Fruit fly (Drosophila melanogaster) whole organism, embryonic: ENCODE results near the gene Invadolysin.

Source experiments
- BtbVII ChIP-seq: fragments of 200-800 bp; sonication (Bioruptor generic); optimal IDR thresholded peaks from 3 replicates; lab custom pipeline; 2017; ENCODE audit warnings: missing biosample characterization, mild to moderate bottlenecking, missing genetic modification characterization
- CG10366 ChIP-seq: fragments of 200-800 bp; sonication (Bioruptor generic); IDR thresholded peaks from 2 replicates; pipeline ENCODE4 v1.3.6; 2022; ENCODE audit warnings: missing biosample characterization, missing genetic modification characterization
- CG11504 ChIP-seq: fragments of 200-800 bp; sonication (Bioruptor generic); optimal IDR thresholded peaks from 3 replicates; lab custom pipeline; 2019; ENCODE audit warnings: missing biosample characterization, mild to moderate bottlenecking, missing genetic modification characterization, moderate library complexity
- CG12769 ChIP-seq: fragments of 200-800 bp; sonication (Bioruptor generic); optimal IDR thresholded peaks from 2 replicates; lab custom pipeline; 2019; ENCODE audit warnings: missing biosample characterization, mild to moderate bottlenecking, missing genetic modification characterization, moderate library complexity
- CG13296 ChIP-seq: fragments of 200-800 bp; sonication (Bioruptor generic); optimal IDR thresholded peaks from 3 replicates; lab custom pipeline; 2018; ENCODE audit warnings: missing biosample characterization, mild to moderate bottlenecking, missing genetic modification characterization
- CG14441 ChIP-seq: fragments of 200-800 bp; sonication (Bioruptor generic); IDR thresholded peaks from 2 replicates; pipeline ENCODE4 v1.3.6; 2022; ENCODE audit warnings: missing biosample characterization, missing genetic modification characterization
- CG14710 ChIP-seq: fragments of 200-800 bp; sonication (Bioruptor generic); optimal IDR thresholded peaks from 3 replicates; lab custom pipeline; 2019; ENCODE audit warnings: missing biosample characterization, mild to moderate bottlenecking, missing genetic modification characterization, moderate library complexity
- CG17328 ChIP-seq: fragments of 200-800 bp; sonication (Bioruptor generic); IDR thresholded peaks from 2 replicates; pipeline ENCODE4 v1.3.6; 2022; ENCODE audit warnings: missing biosample characterization, missing genetic modification characterization
- CG17612 ChIP-seq: fragments of 200-800 bp; sonication (Bioruptor generic); IDR thresholded peaks from 2 replicates; pipeline ENCODE4 v1.3.6; 2022; ENCODE audit warnings: missing biosample characterization, missing genetic modification characterization
- CG18262 ChIP-seq: fragments of 200-800 bp; optimal IDR thresholded peaks from 3 replicates; lab custom pipeline; 2019; ENCODE audit warnings: missing biosample characterization, mild to moderate bottlenecking, missing genetic modification characterization, moderate library complexity
- CG3281 ChIP-seq: fragments of 200-800 bp; sonication (Bioruptor generic); optimal IDR thresholded peaks from 3 replicates; lab custom pipeline; 2017; ENCODE audit warnings: missing biosample characterization, mild to moderate bottlenecking, missing genetic modification characterization
- CG6175 ChIP-seq: fragments of 200-800 bp; sonication (Bioruptor generic); IDR thresholded peaks from 3 replicates; pipeline ENCODE4 v1.3.6; 2022; ENCODE audit warnings: missing biosample characterization, missing genetic modification characterization
- CG6254 ChIP-seq: fragments of 200-800 bp; sonication (Bioruptor generic); optimal IDR thresholded peaks from 3 replicates; lab custom pipeline; 2017; ENCODE audit warnings: mild to moderate bottlenecking, missing biosample characterization, missing genetic modification reagents, missing genetic modification characterization
- CG8765 ChIP-seq: fragments of 200-800 bp; sonication (Bioruptor generic); IDR thresholded peaks from 2 replicates; pipeline ENCODE4 v1.3.6; 2022; ENCODE audit warnings: missing biosample characterization, missing genetic modification characterization
- CG9609 ChIP-seq: fragments of 200-800 bp; sonication (Bioruptor generic); optimal IDR thresholded peaks from 3 replicates; lab custom pipeline; 2016; ENCODE audit warnings: missing biosample characterization, missing genetic modification characterization
- CkIIα-i1 ChIP-seq: fragments of 200-800 bp; sonication (Bioruptor generic); IDR thresholded peaks from 2 replicates; pipeline ENCODE4 v1.3.6; 2022; ENCODE audit warnings: missing biosample characterization, missing genetic modification characterization
- CoRest ChIP-seq: fragments of 200-800 bp; sonication (Bioruptor generic); optimal IDR thresholded peaks from 3 replicates; lab custom pipeline; 2018; ENCODE audit warnings: missing biosample characterization, mild to moderate bottlenecking, missing genetic modification characterization, moderate library complexity
- Dad ChIP-seq: fragments of 200-800 bp; sonication (Bioruptor generic); optimal IDR thresholded peaks from 3 replicates; lab custom pipeline; 2016; ENCODE audit warnings: missing biosample characterization, missing genetic modification characterization
- Gug ChIP-seq: fragments of 200-800 bp; sonication (Bioruptor generic); IDR thresholded peaks from 4 replicates; pipeline ENCODE4 v1.3.6; 2022; ENCODE audit warnings: missing biosample characterization, missing genetic modification characterization
- HmgD ChIP-seq: fragments of 200-800 bp; sonication (Bioruptor generic); optimal IDR thresholded peaks from 3 replicates; lab custom pipeline; 2016; ENCODE audit warnings: missing biosample characterization, missing genetic modification characterization
- Oaz ChIP-seq: fragments of 200-800 bp; sonication (Bioruptor generic); IDR thresholded peaks from 2 replicates; pipeline ENCODE4 v1.3.6; 2022; ENCODE audit warnings: missing biosample characterization, missing genetic modification characterization
- PHDP ChIP-seq: fragments of 200-800 bp; sonication (Bioruptor generic); optimal IDR thresholded peaks from 3 replicates; lab custom pipeline; 2018; ENCODE audit warnings: missing biosample characterization, mild to moderate bottlenecking, missing genetic modification characterization, moderate library complexity
- Ravus ChIP-seq: fragments of 200-800 bp; sonication (Bioruptor generic); IDR thresholded peaks from 2 replicates; pipeline ENCODE4 v1.3.6; 2022; ENCODE audit warnings: missing biosample characterization, missing genetic modification characterization
- Sin3A ChIP-seq: fragments of >200 bp; optimal IDR thresholded peaks from 2 replicates; lab custom pipeline; 2018
- Sry-β ChIP-seq: fragments of 200-800 bp; sonication (Bioruptor generic); optimal IDR thresholded peaks from 2 replicates; lab custom pipeline; 2018; ENCODE audit warnings: missing biosample characterization, mild to moderate bottlenecking, missing genetic modification characterization, moderate library complexity
- TFAM ChIP-seq: fragments of 200-800 bp; sonication (Bioruptor generic); optimal IDR thresholded peaks from 2 replicates; lab custom pipeline; 2017; ENCODE audit warnings: missing biosample characterization, missing genetic modification characterization, inconsistent platforms
- amos ChIP-seq: fragments of 200-800 bp; sonication (Bioruptor generic); IDR thresholded peaks from 2 replicates; pipeline ENCODE4 v1.3.6; 2022; ENCODE audit warnings: missing biosample characterization, missing genetic modification characterization; ENCODE audit not compliant: partially characterized antibody
- chif ChIP-seq, 2 experiments: fragments of 200-800 bp; sonication (Bioruptor generic); optimal IDR thresholded peaks; 3 replicates each; lab custom pipeline; 2016; ENCODE audit warnings: missing biosample characterization in 2 of 2, missing genetic modification characterization in 2 of 2
- ci ChIP-seq: fragments of 200-800 bp; sonication (Bioruptor generic); IDR thresholded peaks from 3 replicates; pipeline ENCODE4 v1.3.6; 2022; ENCODE audit warnings: missing biosample characterization, missing genetic modification characterization
- danr ChIP-seq: fragments of 200-800 bp; sonication (Bioruptor generic); IDR thresholded peaks from 2 replicates; pipeline ENCODE4 v1.3.6; 2022; ENCODE audit warnings: missing biosample characterization, missing genetic modification characterization
- dati ChIP-seq: fragments of 200-800 bp; sonication (Bioruptor generic); IDR thresholded peaks from 2 replicates; pipeline ENCODE4 v1.3.6; 2022; ENCODE audit warnings: missing biosample characterization, missing genetic modification characterization
- en ChIP-seq: fragments of 200-800 bp; sonication (Bioruptor generic); optimal IDR thresholded peaks from 2 replicates; lab custom pipeline; 2016; ENCODE audit warnings: missing biosample characterization, missing genetic modification characterization
- fd3F ChIP-seq: fragments of 200-800 bp; sonication (Bioruptor generic); optimal IDR thresholded peaks from 2 replicates; lab custom pipeline; 2018; ENCODE audit warnings: missing biosample characterization, mild to moderate bottlenecking, missing genetic modification characterization, moderate library complexity
- gro ChIP-seq: fragments of 200-800 bp; sonication (Bioruptor generic); optimal IDR thresholded peaks from 2 replicates; lab custom pipeline; 2016; ENCODE audit warnings: missing biosample characterization, missing genetic modification characterization
- gsb ChIP-seq: fragments of 200-800 bp; sonication (Bioruptor generic); IDR thresholded peaks from 2 replicates; pipeline ENCODE4 v1.3.6; 2022; ENCODE audit warnings: missing biosample characterization, missing genetic modification characterization
- gsb-n ChIP-seq: fragments of 200-800 bp; sonication (Bioruptor generic); optimal IDR thresholded peaks from 3 replicates; lab custom pipeline; 2018; ENCODE audit warnings: missing biosample characterization, mild to moderate bottlenecking, missing genetic modification characterization
- hbn ChIP-seq: fragments of 200-800 bp; sonication (Bioruptor generic); IDR thresholded peaks from 2 replicates; pipeline ENCODE4 v1.3.6; 2022; ENCODE audit warnings: missing biosample characterization, missing genetic modification characterization; ENCODE audit not compliant: partially characterized antibody
- lov ChIP-seq, 2 experiments: fragments of 200-800 bp in 1 of 2; fragments of >200 bp in 1 of 2; sonication (Bioruptor generic) in 1 of 2; IDR thresholded peaks in 1 of 2; optimal IDR thresholded peaks in 1 of 2; 2 replicates in 1 of 2; 3 replicates in 1 of 2; pipeline versions ENCODE4 v1.3.6 to Lab custom; 2017 to 2022; ENCODE audit warnings: missing biosample characterization in 1 of 2, missing genetic modification characterization in 1 of 2
- odd ChIP-seq: fragments of 200-800 bp; sonication (Bioruptor generic); optimal IDR thresholded peaks from 2 replicates; lab custom pipeline; 2017; ENCODE audit warnings: missing biosample characterization, mild to moderate bottlenecking, missing genetic modification characterization
- p53 ChIP-seq: fragments of 200-800 bp; sonication (Bioruptor generic); optimal IDR thresholded peaks from 2 replicates; lab custom pipeline; 2016; ENCODE audit warnings: missing biosample characterization, missing genetic modification characterization
- sug ChIP-seq: fragments of 200-800 bp; optimal IDR thresholded peaks from 2 replicates; lab custom pipeline; 2019; ENCODE audit warnings: missing biosample characterization, mild to moderate bottlenecking, missing genetic modification characterization, moderate library complexity
- tio ChIP-seq: fragments of 200-800 bp; sonication (Bioruptor generic); optimal IDR thresholded peaks from 2 replicates; lab custom pipeline; 2017; ENCODE audit warnings: missing biosample characterization, missing genetic modification characterization, inconsistent platforms
- tll ChIP-seq, 2 experiments: fragments of 200-800 bp in 1 of 2; fragments of >200 bp in 1 of 2; sonication (Bioruptor generic) in 1 of 2; optimal IDR thresholded peaks; 2 replicates each; lab custom pipeline; 2017 to 2019; ENCODE audit warnings: missing biosample characterization in 2 of 2, missing genetic modification characterization in 2 of 2, mild to moderate bottlenecking in 1 of 2, moderate library complexity in 1 of 2
- tna ChIP-seq: fragments of 200-800 bp; sonication (Bioruptor generic); IDR thresholded peaks from 2 replicates; pipeline ENCODE4 v1.3.6; 2022; ENCODE audit warnings: missing biosample characterization, missing genetic modification characterization; ENCODE audit not compliant: partially characterized antibody
- toy ChIP-seq: fragments of 200-800 bp; sonication (Bioruptor generic); IDR thresholded peaks from 2 replicates; pipeline ENCODE4 v1.3.6; 2022; ENCODE audit warnings: missing biosample characterization, missing genetic modification characterization
- vvl ChIP-seq: fragments of 200-800 bp; sonication (Bioruptor generic); IDR thresholded peaks from 2 replicates; pipeline ENCODE4 v1.3.6; 2022; ENCODE audit warnings: missing biosample characterization, missing genetic modification characterization
- yki ChIP-seq: fragments of >200 bp; optimal IDR thresholded peaks from 3 replicates; lab custom pipeline; 2018
- zen ChIP-seq: fragments of 200-800 bp; sonication (Bioruptor generic); optimal IDR thresholded peaks from 3 replicates; lab custom pipeline; 2018; ENCODE audit warnings: missing biosample characterization, mild to moderate bottlenecking, missing genetic modification characterization, moderate library complexity

Gene Invadolysin

dm6 chr3R:10144103-10144998 lies at the start of gene Invadolysin, which contains the start of gene TAF1B (continued):
- TF ChIP-seq tll (GFP tag; optimal IDR thresholded peaks at IDR 0.05; lab: Kevin White, UChicago), result no peak
- no peak for TF ChIP-seq fd3F (GFP tag; lab: Kevin White, UChicago)
- TF ChIP-seq dati (GFP tag; lab: Robert Waterston, UW), result peak; percentile 51; the same call in 1 of the 2 replicates
- peak; percentile 60 for TF ChIP-seq CG10366
- TF ChIP-seq CG6175 (GFP tag; lab: Robert Waterston, UW), result no peak
- TF ChIP-seq BtbVII (GFP tag; lab: Kevin White, UChicago), result peak; percentile 16
- no peak for TF ChIP-seq toy (GFP tag; lab: Robert Waterston, UW)
- TF ChIP-seq gsb-n (tag; lab: Kevin White, UChicago), result peak; percentile 55
- peak; percentile 33 for TF ChIP-seq CG17328 (GFP tag; lab: Robert Waterston, UW)
- no peak for TF ChIP-seq odd (GFP tag; lab: Kevin White, UChicago)
- TF ChIP-seq gro (GFP tag; lab: Kevin White, UChicago), result peak; percentile 50
- TF ChIP-seq danr (GFP tag; lab: Robert Waterston, UW), result no peak
- TF ChIP-seq hbn (GFP tag; lab: Robert Waterston, UW), result peak; percentile 94
- no peak for TF ChIP-seq gsb (GFP tag; lab: Robert Waterston, UW)
- peak in 1 of 2 experiments; percentile 45 for TF ChIP-seq chif (GFP tag; optimal IDR thresholded peaks at IDR 0.05; lab: Kevin White, UChicago)
- TF ChIP-seq tna (GFP tag; lab: Robert Waterston, UW), result peak; percentile 80
- TF ChIP-seq sug, result peak; percentile 48
- 0 out of 2 replicates have a peak, but pooled peaks have one; percentile 4 for TF ChIP-seq CG17612 (GFP tag; lab: Robert Waterston, UW)
- TF ChIP-seq en (GFP tag; lab: Kevin White, UChicago), result no peak
- peak; percentile 64 for TF ChIP-seq CG14441 (GFP tag; lab: Robert Waterston, UW)
- TF ChIP-seq tio, result peak; percentile 39
- TF ChIP-seq Sry-β, result peak; percentile 48
- TF ChIP-seq CG8765 (GFP tag; lab: Robert Waterston, UW), result no peak
- peak; percentile 29 for TF ChIP-seq PHDP
- peak; percentile 44 for TF ChIP-seq CG13296
- TF ChIP-seq Oaz (GFP tag; lab: Robert Waterston, UW), result no peak
- peak; percentile 67 for TF ChIP-seq HmgD
- TF ChIP-seq vvl (GFP tag; lab: Robert Waterston, UW), result peak; percentile 62
- no peak for TF ChIP-seq CkIIα-i1 (GFP tag; lab: Robert Waterston, UW)
- TF ChIP-seq amos (GFP tag; lab: Robert Waterston, UW), result peak; percentile 95
- peak; percentile 19 for TF ChIP-seq zen
- no peak for TF ChIP-seq TFAM (GFP tag; lab: Kevin White, UChicago)
- peak; percentile 45 for TF ChIP-seq CG12769 (tag; lab: Kevin White, UChicago)
- TF ChIP-seq CG11504 (tag; lab: Kevin White, UChicago), result peak; percentile 61
- no peak for TF ChIP-seq Ravus (GFP tag; lab: Robert Waterston, UW)
- peak; percentile 45 for TF ChIP-seq CG6254 (GFP tag; lab: Kevin White, UChicago)
- TF ChIP-seq Sin3A, result peak; percentile 38
- peak; percentile 15 for TF ChIP-seq CG3281 (GFP tag; lab: Kevin White, UChicago)
- peak; percentile 59 for TF ChIP-seq CG18262 (tag; lab: Kevin White, UChicago)
- peak; percentile 62; the same call in 1 of the 4 replicates for TF ChIP-seq Gug (GFP tag; lab: Robert Waterston, UW)
- TF ChIP-seq CG14710 (tag; lab: Kevin White, UChicago), result peak; percentile 84
- TF ChIP-seq Dad, result peak; percentile 40
- peak; percentile 58; the same call in 2 of the 3 replicates for TF ChIP-seq ci (GFP tag; lab: Robert Waterston, UW)
- TF ChIP-seq CG9609 (GFP tag; lab: Kevin White, UChicago), result no peak
- no peak for TF ChIP-seq yki (lab: Kevin White, UChicago)
- TF ChIP-seq p53 (GFP tag; lab: Kevin White, UChicago), result no peak
- TF ChIP-seq lov (optimal IDR thresholded peaks at IDR 0.05; lab: Kevin White, UChicago), result no peak
- TF ChIP-seq lov (GFP tag; IDR thresholded peaks at IDR 0.05; lab: Robert Waterston, UW), result 0 out of 3 replicates have a peak, but pooled peaks have one; percentile 6
- peak; percentile 67 for TF ChIP-seq CoRest (tag; lab: Kevin White, UChicago)
